Worm (Caenorhabditis elegans) whole organism, L3 larva: ENCODE data around the gene T05A8.6.

Experiments
- aly-2 ChIP-seq: fragments of 150-350 bp; optimal IDR thresholded peaks from 2 replicates; lab custom pipeline; 2014; ENCODE audit warnings: missing biosample characterization, missing genetic modification characterization
- ama-1 ChIP-seq: fragments of 150-350 bp; optimal IDR thresholded peaks from 2 replicates; lab custom pipeline; 2018
- ceh-28 ChIP-seq: fragments of 150-350 bp; optimal IDR thresholded peaks from 2 replicates; lab custom pipeline; 2014; ENCODE audit warnings: missing biosample characterization, missing genetic modification reagents, missing genetic modification characterization
- ceh-82 ChIP-seq: fragments of 150-350 bp; optimal IDR thresholded peaks from 2 replicates; lab custom pipeline; 2014; ENCODE audit warnings: missing biosample characterization, missing genetic modification characterization
- ceh-9 ChIP-seq: sonication (generic microtip); optimal IDR thresholded peaks from 2 replicates; lab custom pipeline; 2018; ENCODE audit warnings: missing biosample characterization, missing genetic modification characterization
- daf-12 ChIP-seq: fragments of 150-350 bp; optimal IDR thresholded peaks from 2 replicates; lab custom pipeline; 2014; ENCODE audit warnings: missing biosample characterization, missing genetic modification reagents, missing genetic modification characterization
- egl-27 ChIP-seq: sonication (generic microtip); optimal IDR thresholded peaks from 4 replicates; lab custom pipeline; 2017; ENCODE audit warnings: missing biosample characterization, missing genetic modification reagents, missing genetic modification characterization
- elt-2 ChIP-seq: sonication (generic microtip); optimal IDR thresholded peaks from 2 replicates; lab custom pipeline; 2016; ENCODE audit warnings: missing genetic modification reagents, mild to moderate bottlenecking, missing genetic modification characterization, missing compliant biosample characterization
- elt-3 ChIP-seq, 3 experiments: fragments of 150-350 bp in 1 of 3; sonication (generic microtip) in 2 of 3; optimal IDR thresholded peaks; 2 replicates in 2 of 3; 4 replicates in 1 of 3; lab custom pipeline; 2014 to 2017; ENCODE audit warnings: missing biosample characterization in 3 of 3, missing genetic modification characterization in 3 of 3
- eor-1 ChIP-seq, 2 experiments: fragments of 150-350 bp; optimal IDR thresholded peaks; 2 replicates each; lab custom pipeline; 2014 to 2018; ENCODE audit warnings: missing biosample characterization in 2 of 2, missing genetic modification characterization in 2 of 2
- fkh-10 ChIP-seq: sonication (generic microtip); optimal IDR thresholded peaks from 2 replicates; lab custom pipeline; 2017; ENCODE audit warnings: missing biosample characterization, missing genetic modification reagents, missing genetic modification characterization
- fkh-2 ChIP-seq: fragments of 150-350 bp; optimal IDR thresholded peaks from 2 replicates; lab custom pipeline; 2014; ENCODE audit warnings: missing biosample characterization, missing genetic modification reagents, missing genetic modification characterization
- hmg-11 ChIP-seq: sonication (generic microtip); optimal IDR thresholded peaks from 2 replicates; lab custom pipeline; 2016; ENCODE audit warnings: missing genetic modification characterization, missing compliant biosample characterization
- lin-15B ChIP-seq: fragments of 150-350 bp; optimal IDR thresholded peaks from 2 replicates; lab custom pipeline; 2014; ENCODE audit warnings: missing biosample characterization, missing genetic modification characterization
- lin-39 ChIP-seq: fragments of 150-350 bp; optimal IDR thresholded peaks from 2 replicates; lab custom pipeline; 2018; ENCODE audit warnings: missing biosample characterization, missing genetic modification reagents, missing genetic modification characterization
- lsy-12 ChIP-seq: sonication (generic microtip); optimal IDR thresholded peaks from 2 replicates; lab custom pipeline; 2016; ENCODE audit warnings: mild to moderate bottlenecking, missing genetic modification characterization, missing compliant biosample characterization
- mml-1 ChIP-seq: fragments of 150-350 bp; sonication (generic microtip); optimal IDR thresholded peaks from 3 replicates; lab custom pipeline; 2014; ENCODE audit warnings: missing biosample characterization, missing genetic modification characterization
- nfya-1 ChIP-seq: sonication (generic microtip); optimal IDR thresholded peaks from 2 replicates; lab custom pipeline; 2017; ENCODE audit warnings: missing genetic modification characterization, mild to moderate bottlenecking, missing compliant biosample characterization, antibody characterized with exemption, moderate library complexity; ENCODE audit not compliant: insufficient read depth
- nhr-23 ChIP-seq: fragments of 150-350 bp; optimal IDR thresholded peaks from 2 replicates; lab custom pipeline; 2014; ENCODE audit warnings: missing biosample characterization, missing genetic modification reagents, missing genetic modification characterization
- nhr-43 ChIP-seq: sonication (generic microtip); optimal IDR thresholded peaks from 2 replicates; lab custom pipeline; 2016; ENCODE audit warnings: mild to moderate bottlenecking, missing genetic modification characterization, missing compliant biosample characterization; ENCODE audit not compliant: poor library complexity, severe bottlenecking
- nhr-67 ChIP-seq: fragments of 150-350 bp; optimal IDR thresholded peaks from 2 replicates; lab custom pipeline; 2014; ENCODE audit warnings: missing biosample characterization, missing genetic modification characterization
- nhr-76 ChIP-seq: fragments of 150-350 bp; sonication (generic microtip); optimal IDR thresholded peaks from 5 replicates; lab custom pipeline; 2014; ENCODE audit warnings: missing biosample characterization, missing genetic modification characterization
- nhr-77 ChIP-seq: fragments of 150-350 bp; optimal IDR thresholded peaks from 2 replicates; lab custom pipeline; 2014; ENCODE audit warnings: missing biosample characterization, missing genetic modification characterization
- snpc-4 ChIP-seq: fragments of 150-350 bp; optimal IDR thresholded peaks from 2 replicates; lab custom pipeline; 2014; ENCODE audit warnings: missing biosample characterization, missing genetic modification characterization
- tbx-2 ChIP-seq: sonication (generic microtip); optimal IDR thresholded peaks from 2 replicates; lab custom pipeline; 2016; ENCODE audit warnings: mild to moderate bottlenecking, missing genetic modification characterization, missing compliant biosample characterization
- unc-39 ChIP-seq: sonication (generic microtip); optimal IDR thresholded peaks from 4 replicates; lab custom pipeline; 2017; ENCODE audit warnings: missing biosample characterization, missing genetic modification characterization
- unc-62 ChIP-seq: fragments of 150-350 bp; sonication (generic microtip); optimal IDR thresholded peaks from 4 replicates; lab custom pipeline; 2014; ENCODE audit warnings: missing biosample characterization, missing genetic modification reagents, missing genetic modification characterization
- zag-1 ChIP-seq: fragments of 150-350 bp; optimal IDR thresholded peaks from 2 replicates; lab custom pipeline; 2014; ENCODE audit warnings: missing biosample characterization, missing genetic modification characterization
- ztf-11 ChIP-seq: fragments of 150-350 bp; optimal IDR thresholded peaks from 2 replicates; lab custom pipeline; 2014; ENCODE audit warnings: missing biosample characterization, missing genetic modification characterization
- ztf-4 ChIP-seq: fragments of 150-350 bp; optimal IDR thresholded peaks from 2 replicates; lab custom pipeline; 2014; ENCODE audit warnings: missing biosample characterization, missing genetic modification characterization

Gene T05A8.6

ce11 chrII:2725561-2725960 is 14.0 kb downstream of the T05A8.6 start, which contains the start of the genes T05A8.11 and nep-2:
Gene T05A8.11 (minus strand): TSS chrII:2725661.
Gene nep-2 (minus strand): TSS chrII:2725752.
- TF ChIP-seq aly-2 (no peak), elt-3 (tag; optimal IDR thresholded peaks at IDR 0.05; lab: Kevin White, UChicago) (no peak), fkh-10 (GFP tag; lab: Kevin White, UChicago) (no peak), egl-27 (tag; lab: Kevin White, UChicago) (no peak)

- TF ChIP-seq unc-62 (GFP tag; lab: Kevin White, UChicago) (no peak), zag-1 (tag; lab: Kevin White, UChicago) (no peak), mml-1 (tag; lab: Kevin White, UChicago) (no peak)
Measured at ce11 chrII:2721992-2722391, 17.5 kb downstream of the T05A8.6 start.

ce11 chrII:2719212-2719611 is 20.3 kb downstream of the T05A8.6 start:
- TF ChIP-seq elt-3 (tag; optimal IDR thresholded peaks at IDR 0.05; lab: Kevin White, UChicago) = no peak
- no peak for TF ChIP-seq nhr-76 (tag; lab: Kevin White, UChicago)
- TF ChIP-seq daf-12 (tag; lab: Kevin White, UChicago) = no peak
- no peak for TF ChIP-seq unc-39 (tag; lab: Kevin White, UChicago)
- no peak for TF ChIP-seq egl-27 (tag; lab: Kevin White, UChicago)
- no peak for TF ChIP-seq ceh-9 (tag; lab: Kevin White, UChicago)
- no peak for TF ChIP-seq fkh-2 (tag; lab: Kevin White, UChicago)
- TF ChIP-seq tbx-2 (tag; lab: Kevin White, UChicago) = no peak
- TF ChIP-seq lin-15B = no peak

- TF ChIP-seq ztf-4 (tag; lab: Kevin White, UChicago) = no peak
- no peak for TF ChIP-seq fkh-2 (tag; lab: Kevin White, UChicago)
- TF ChIP-seq unc-62 (GFP tag; lab: Kevin White, UChicago) = no peak
- no peak for TF ChIP-seq nhr-67 (tag; lab: Kevin White, UChicago)
- no peak for TF ChIP-seq eor-1 (tag; optimal IDR thresholded peaks at IDR 0.05; lab: Kevin White, UChicago)
- TF ChIP-seq snpc-4 = no peak
- no peak for TF ChIP-seq ceh-82 (tag; lab: Kevin White, UChicago)
- no peak for TF ChIP-seq hmg-11 (tag; lab: Kevin White, UChicago)
- TF ChIP-seq nfya-1 (tag; lab: Kevin White, UChicago) = no peak
- TF ChIP-seq fkh-10 (GFP tag; lab: Kevin White, UChicago) = no peak
Measured at ce11 chrII:2717335-2717734, 22.2 kb downstream of the T05A8.6 start, which contains the start of gene T05A8.3. Gene T05A8.3 (minus strand): TSS chrII:2717435.

- TF ChIP-seq ztf-4 (tag; lab: Kevin White, UChicago) = no peak
- no peak for TF ChIP-seq nhr-67 (tag; lab: Kevin White, UChicago)
- TF ChIP-seq hmg-11 (tag; lab: Kevin White, UChicago) = no peak
- TF ChIP-seq daf-12 (tag; lab: Kevin White, UChicago) = no peak
- no peak for TF ChIP-seq nhr-43 (tag; lab: Kevin White, UChicago)
Measured at ce11 chrII:2710919-2711318, 28.6 kb downstream of the T05A8.6 start, which contains the start of gene T05A8.2. Gene T05A8.2 (minus strand): TSS chrII:2711019.

ce11 chrII:2709942-2710341 is 29.6 kb downstream of the T05A8.6 start, which contains the start of gene T05A8.1:
Gene T05A8.1 (minus strand): TSS chrII:2710042.
- TF ChIP-seq elt-2 (tag; lab: Kevin White, UChicago) (no peak), hmg-11 (tag; lab: Kevin White, UChicago) (no peak), tbx-2 (tag; lab: Kevin White, UChicago) (no peak), lin-39 (tag; lab: Kevin White, UChicago) (no peak), ama-1 (no peak), ceh-28 (tag; lab: Kevin White, UChicago) (no peak), lsy-12 (no peak), unc-39 (tag; lab: Kevin White, UChicago) (no peak), snpc-4 (no peak), eor-1 (tag; optimal IDR thresholded peaks at IDR 0.05; lab: Kevin White, UChicago) (no peak), nhr-77 (no peak), nhr-23 (tag; lab: Kevin White, UChicago) (no peak), egl-27 (tag; lab: Kevin White, UChicago) (no peak), ztf-11 (no peak), nfya-1 (tag; lab: Kevin White, UChicago) (no peak)
